Fruit fly (Drosophila melanogaster) whole organism, embryonic: ENCODE measurements around the gene CG14100.

Experiments used
- ATbp ChIP-seq: fragments of 200-800 bp; sonication (Bioruptor generic); optimal IDR thresholded peaks from 2 replicates; lab custom pipeline; 2017; ENCODE audit warnings: missing biosample characterization, mild to moderate bottlenecking, missing genetic modification characterization, missing genetic modification reagents
- Asciz ChIP-seq: fragments of 200-800 bp; sonication (Bioruptor generic); optimal IDR thresholded peaks from 2 replicates; lab custom pipeline; 2017; ENCODE audit warnings: missing biosample characterization, mild to moderate bottlenecking, missing genetic modification characterization, missing genetic modification reagents
- Atf6 ChIP-seq: fragments of 200-800 bp; sonication (Bioruptor generic); IDR thresholded peaks from 2 replicates; pipeline ENCODE4 v1.3.6; 2022; ENCODE audit warnings: missing biosample characterization, missing genetic modification characterization
- CG10147 ChIP-seq: fragments of 200-800 bp; sonication (Bioruptor generic); optimal IDR thresholded peaks from 2 replicates; lab custom pipeline; 2019; ENCODE audit warnings: missing biosample characterization, mild to moderate bottlenecking, missing genetic modification characterization, moderate library complexity
- CG12155 ChIP-seq: fragments of 200-800 bp; sonication (Bioruptor generic); optimal IDR thresholded peaks from 3 replicates; lab custom pipeline; 2016; ENCODE audit warnings: missing biosample characterization, missing genetic modification characterization
- CG12299 ChIP-seq: fragments of 200-800 bp; sonication (Bioruptor generic); optimal IDR thresholded peaks from 2 replicates; lab custom pipeline; 2018; ENCODE audit warnings: missing biosample characterization, mild to moderate bottlenecking, missing genetic modification characterization
- CG13624 ChIP-seq: fragments of 200-800 bp; sonication (Bioruptor generic); optimal IDR thresholded peaks from 2 replicates; lab custom pipeline; 2016; ENCODE audit warnings: missing biosample characterization, missing genetic modification characterization
- CG13894 ChIP-seq: fragments of 200-800 bp; sonication (Bioruptor generic); optimal IDR thresholded peaks from 3 replicates; lab custom pipeline; 2018; ENCODE audit warnings: missing biosample characterization, mild to moderate bottlenecking, missing genetic modification characterization, moderate library complexity
- CG15696 ChIP-seq: fragments of 200-800 bp; sonication (Bioruptor generic); optimal IDR thresholded peaks from 2 replicates; lab custom pipeline; 2019; ENCODE audit warnings: missing biosample characterization, mild to moderate bottlenecking, missing genetic modification characterization, moderate library complexity
- CG17612 ChIP-seq: fragments of 200-800 bp; sonication (Bioruptor generic); IDR thresholded peaks from 2 replicates; pipeline ENCODE4 v1.3.6; 2022; ENCODE audit warnings: missing biosample characterization, missing genetic modification characterization
- CG18262 ChIP-seq: fragments of 200-800 bp; optimal IDR thresholded peaks from 3 replicates; lab custom pipeline; 2019; ENCODE audit warnings: missing biosample characterization, mild to moderate bottlenecking, missing genetic modification characterization, moderate library complexity
- CG31441 ChIP-seq: fragments of 200-800 bp; sonication (Bioruptor generic); IDR thresholded peaks from 2 replicates; pipeline ENCODE4 v1.3.6; 2022; ENCODE audit warnings: missing biosample characterization, missing genetic modification characterization
- CG4707 ChIP-seq: fragments of 200-800 bp; sonication (Bioruptor generic); optimal IDR thresholded peaks from 2 replicates; lab custom pipeline; 2018; ENCODE audit warnings: missing biosample characterization, mild to moderate bottlenecking, missing genetic modification characterization, moderate library complexity
- CG6765 ChIP-seq: fragments of 200-800 bp; sonication (Bioruptor generic); optimal IDR thresholded peaks from 3 replicates; lab custom pipeline; 2017; ENCODE audit warnings: missing biosample characterization, mild to moderate bottlenecking, missing genetic modification characterization
- CG8388 ChIP-seq: fragments of 200-800 bp; sonication (Bioruptor generic); optimal IDR thresholded peaks from 2 replicates; lab custom pipeline; 2019; ENCODE audit warnings: missing biosample characterization, mild to moderate bottlenecking, missing genetic modification characterization, moderate library complexity
- CrebB ChIP-seq: fragments of 200-800 bp; sonication (Bioruptor generic); optimal IDR thresholded peaks from 3 replicates; lab custom pipeline; 2018; ENCODE audit warnings: missing biosample characterization, mild to moderate bottlenecking, missing genetic modification characterization
- Fer2 ChIP-seq: fragments of 200-800 bp; sonication (Bioruptor generic); optimal IDR thresholded peaks from 2 replicates; lab custom pipeline; 2018; ENCODE audit warnings: missing biosample characterization, mild to moderate bottlenecking, missing genetic modification characterization, moderate library complexity
- HHEX ChIP-seq: fragments of 200-800 bp; sonication (Bioruptor generic); optimal IDR thresholded peaks from 3 replicates; lab custom pipeline; 2017; ENCODE audit warnings: missing biosample characterization, mild to moderate bottlenecking, missing genetic modification characterization, missing genetic modification reagents
- Hand ChIP-seq: fragments of 200-800 bp; sonication (Bioruptor generic); optimal IDR thresholded peaks from 2 replicates; lab custom pipeline; 2017; ENCODE audit warnings: mild to moderate bottlenecking, missing biosample characterization, missing genetic modification reagents, missing genetic modification characterization
- Hmr ChIP-seq: fragments of 200-800 bp; sonication (Bioruptor generic); optimal IDR thresholded peaks from 3 replicates; lab custom pipeline; 2017; ENCODE audit warnings: mild to moderate bottlenecking, missing biosample characterization, missing genetic modification reagents, missing genetic modification characterization
- Hr3 ChIP-seq: fragments of 200-800 bp; sonication (Bioruptor generic); optimal IDR thresholded peaks from 3 replicates; lab custom pipeline; 2016; ENCODE audit warnings: missing biosample characterization, missing genetic modification characterization
- Lpt ChIP-seq: fragments of >200 bp; optimal IDR thresholded peaks from 2 replicates; lab custom pipeline; 2018; ENCODE audit warnings: missing biosample characterization, missing genetic modification characterization
- Mes4 ChIP-seq: fragments of 200-800 bp; sonication (Bioruptor generic); optimal IDR thresholded peaks from 2 replicates; lab custom pipeline; 2016; ENCODE audit warnings: missing biosample characterization, missing genetic modification characterization
- Oaz ChIP-seq: fragments of 200-800 bp; sonication (Bioruptor generic); IDR thresholded peaks from 2 replicates; pipeline ENCODE4 v1.3.6; 2022; ENCODE audit warnings: missing biosample characterization, missing genetic modification characterization
- Ssrp ChIP-seq: fragments of 200-800 bp; sonication (Bioruptor generic); optimal IDR thresholded peaks from 2 replicates; lab custom pipeline; 2018; ENCODE audit warnings: missing biosample characterization, mild to moderate bottlenecking, missing genetic modification characterization, moderate library complexity
- Xbp1 ChIP-seq: fragments of 200-800 bp; sonication (Bioruptor generic); optimal IDR thresholded peaks from 3 replicates; lab custom pipeline; 2016; ENCODE audit warnings: missing biosample characterization, mild to moderate bottlenecking, missing genetic modification characterization
- Xrp1 ChIP-seq: fragments of 200-800 bp; sonication (Bioruptor generic); IDR thresholded peaks from 2 replicates; pipeline ENCODE4 v1.3.6; 2022; ENCODE audit warnings: missing biosample characterization, missing genetic modification characterization
- bsh ChIP-seq, 2 experiments: fragments of 200-800 bp; sonication (Bioruptor generic); optimal IDR thresholded peaks; 2 replicates each; lab custom pipeline; 2017 to 2018; ENCODE audit warnings: mild to moderate bottlenecking in 2 of 2, missing biosample characterization in 2 of 2, missing genetic modification characterization in 2 of 2, moderate library complexity in 1 of 2
- btn ChIP-seq: fragments of 200-800 bp; sonication (Bioruptor generic); optimal IDR thresholded peaks from 2 replicates; lab custom pipeline; 2016; ENCODE audit warnings: missing biosample characterization, missing genetic modification characterization
- caup ChIP-seq: fragments of 200-800 bp; sonication (Bioruptor generic); optimal IDR thresholded peaks from 3 replicates; lab custom pipeline; 2017; ENCODE audit warnings: missing biosample characterization, mild to moderate bottlenecking, missing genetic modification characterization, moderate library complexity; ENCODE audit not compliant: severe bottlenecking
- ci ChIP-seq: fragments of 200-800 bp; sonication (Bioruptor generic); IDR thresholded peaks from 3 replicates; pipeline ENCODE4 v1.3.6; 2022; ENCODE audit warnings: missing biosample characterization, missing genetic modification characterization
- corto ChIP-seq: fragments of 200-800 bp; sonication (Bioruptor generic); optimal IDR thresholded peaks from 2 replicates; lab custom pipeline; 2016; ENCODE audit warnings: missing biosample characterization, mild to moderate bottlenecking, missing genetic modification characterization, moderate library complexity
- disco-r ChIP-seq: fragments of 200-800 bp; sonication (Bioruptor generic); optimal IDR thresholded peaks from 2 replicates; lab custom pipeline; 2016; ENCODE audit warnings: missing biosample characterization, missing genetic modification characterization
- emc ChIP-seq: fragments of 200-800 bp; sonication (Bioruptor generic); optimal IDR thresholded peaks from 2 replicates; lab custom pipeline; 2016; ENCODE audit warnings: missing biosample characterization, missing genetic modification characterization
- esg ChIP-seq: fragments of 200-800 bp; sonication (Bioruptor generic); conservative IDR thresholded peaks from 2 replicates; pipeline ENCODE4 v1.3.6; 2022; ENCODE audit warnings: missing biosample characterization, missing genetic modification characterization
- hkb ChIP-seq, 2 experiments: fragments of 200-800 bp in 1 of 2; fragments of >200 bp in 1 of 2; sonication (Bioruptor generic) in 1 of 2; IDR thresholded peaks in 1 of 2; optimal IDR thresholded peaks in 1 of 2; 2 replicates each; pipeline versions ENCODE4 v1.3.6 to Lab custom; 2017 to 2022; ENCODE audit warnings: missing biosample characterization in 1 of 2, missing genetic modification characterization in 1 of 2
- lmd ChIP-seq: fragments of 200-800 bp; sonication (Bioruptor generic); IDR thresholded peaks from 2 replicates; pipeline ENCODE4 v1.3.6; 2022; ENCODE audit warnings: missing biosample characterization, missing genetic modification characterization
- luna ChIP-seq: fragments of 200-800 bp; sonication (Bioruptor generic); optimal IDR thresholded peaks from 2 replicates; lab custom pipeline; 2016; ENCODE audit warnings: missing biosample characterization, missing genetic modification characterization
- p53 ChIP-seq: fragments of 200-800 bp; sonication (Bioruptor generic); optimal IDR thresholded peaks from 2 replicates; lab custom pipeline; 2016; ENCODE audit warnings: missing biosample characterization, missing genetic modification characterization
- psq ChIP-seq: fragments of 200-800 bp; sonication (Bioruptor generic); optimal IDR thresholded peaks from 2 replicates; lab custom pipeline; 2017; ENCODE audit warnings: missing biosample characterization, missing genetic modification characterization
- scrt ChIP-seq: fragments of 200-800 bp; sonication (Bioruptor generic); optimal IDR thresholded peaks from 2 replicates; lab custom pipeline; 2018; ENCODE audit warnings: missing biosample characterization, mild to moderate bottlenecking, missing genetic modification characterization, moderate library complexity
- sens ChIP-seq: fragments of 200-800 bp; sonication (Bioruptor generic); peaks from one replicate; lab custom pipeline; 2016; ENCODE audit warnings: missing biosample characterization, missing genetic modification characterization
- sens-2 ChIP-seq: fragments of 200-800 bp; sonication (Bioruptor generic); IDR thresholded peaks from 2 replicates; pipeline ENCODE4 v1.3.6; 2022; ENCODE audit warnings: missing biosample characterization, missing genetic modification characterization
- slbo ChIP-seq: fragments of 200-800 bp; sonication (Bioruptor generic); IDR thresholded peaks from 2 replicates; pipeline ENCODE4 v1.3.6; 2022; ENCODE audit warnings: missing biosample characterization, missing genetic modification characterization
- sob ChIP-seq: fragments of 200-800 bp; sonication (Bioruptor generic); IDR thresholded peaks from 2 replicates; pipeline ENCODE4 v1.3.6; 2022; ENCODE audit warnings: missing biosample characterization, missing genetic modification characterization
- stwl ChIP-seq: fragments of 200-800 bp; sonication (Bioruptor generic); optimal IDR thresholded peaks from 3 replicates; lab custom pipeline; 2018; ENCODE audit warnings: missing biosample characterization, mild to moderate bottlenecking, missing genetic modification characterization, moderate library complexity
- tin ChIP-seq: fragments of 200-800 bp; sonication (Bioruptor generic); optimal IDR thresholded peaks from 3 replicates; lab custom pipeline; 2016; ENCODE audit warnings: missing biosample characterization, missing genetic modification characterization
- vvl ChIP-seq: fragments of 200-800 bp; sonication (Bioruptor generic); IDR thresholded peaks from 2 replicates; pipeline ENCODE4 v1.3.6; 2022; ENCODE audit warnings: missing biosample characterization, missing genetic modification characterization
- zfh1 ChIP-seq: fragments of 200-800 bp; sonication (Bioruptor generic); IDR thresholded peaks from 3 replicates; pipeline ENCODE4 v1.3.6; 2022; ENCODE audit warnings: missing biosample characterization, missing genetic modification characterization

CG14100 gene

DNA sequence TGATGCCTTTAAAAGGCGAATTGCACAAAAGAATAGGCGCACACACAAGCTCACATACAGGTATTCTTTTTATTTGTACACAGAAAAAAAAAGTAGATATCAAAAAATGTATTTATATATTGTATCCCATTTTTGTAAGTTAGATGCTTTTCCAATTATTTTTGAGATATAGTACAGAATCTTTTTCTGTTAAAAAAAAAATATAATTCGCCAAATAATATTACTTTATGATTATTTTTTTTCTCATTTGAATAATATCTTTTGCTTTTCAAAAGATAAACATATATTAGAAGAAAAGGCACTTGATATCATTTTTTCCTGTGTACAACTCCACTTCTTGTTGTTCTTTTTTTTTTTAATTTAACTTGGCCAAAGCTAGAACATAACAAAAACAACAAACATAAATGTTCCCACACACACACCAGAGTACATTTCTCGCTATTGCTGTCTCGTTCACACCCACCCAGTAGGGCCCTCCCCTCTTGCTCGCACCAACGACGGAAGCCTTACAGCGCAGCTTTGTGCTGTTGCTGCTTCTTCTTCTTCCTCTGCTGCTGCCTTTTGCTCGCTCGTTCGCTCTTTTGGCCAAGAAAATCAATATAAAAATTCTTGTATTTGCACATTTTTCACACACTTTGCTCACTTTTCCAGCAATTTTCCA lies 44.6 kb upstream of the CG14100 start (continued):
- no peak for TF ChIP-seq Oaz
- peak; percentile 10; the same call in 1 of the 3 replicates for TF ChIP-seq ci (GFP tag; lab: Robert Waterston, UW)
- peak; percentile 36 for TF ChIP-seq caup (GFP tag; lab: Kevin White, UChicago)
- TF ChIP-seq ATbp (GFP tag; lab: Kevin White, UChicago), result peak; percentile 33
- TF ChIP-seq sens (GFP tag; lab: Kevin White, UChicago), result no peak
- peak; percentile 82 for TF ChIP-seq Hmr (GFP tag; lab: Kevin White, UChicago)
- TF ChIP-seq sob (GFP tag; lab: Robert Waterston, UW), result peak; percentile 72; the same call in 1 of the 2 replicates
- TF ChIP-seq CG17612, result peak; percentile 43; the same call in 1 of the 2 replicates
- TF ChIP-seq psq (GFP tag; lab: Kevin White, UChicago), result peak; percentile 85
- TF ChIP-seq CG8388 (GFP tag; lab: Kevin White, UChicago), result peak; percentile 78
- peak; percentile 78 for TF ChIP-seq vvl
- peak in 1 of 2 experiments; percentile 80 for TF ChIP-seq bsh (GFP tag; optimal IDR thresholded peaks at IDR 0.05; lab: Kevin White, UChicago)
- TF ChIP-seq sens-2 (GFP tag; lab: Robert Waterston, UW), result no peak
- no peak for TF ChIP-seq emc (GFP tag; lab: Kevin White, UChicago)
- TF ChIP-seq Asciz (GFP tag; lab: Kevin White, UChicago), result peak; percentile 71
- no peak for TF ChIP-seq Mes4 (GFP tag; lab: Kevin White, UChicago)
- peak; percentile 76 for TF ChIP-seq CG12299 (tag; lab: Kevin White, UChicago)
- TF ChIP-seq CG31441 (GFP tag; lab: Robert Waterston, UW), result peak; percentile 92
- TF ChIP-seq CrebB (tag; lab: Kevin White, UChicago), result no peak
- peak; percentile 74 for TF ChIP-seq tin (GFP tag; lab: Kevin White, UChicago)
- peak; percentile 56 for TF ChIP-seq scrt
- TF ChIP-seq CG13894, result peak; percentile 65
- TF ChIP-seq Lpt (GFP tag; lab: Kevin White, UChicago), result no peak
- TF ChIP-seq btn (GFP tag; lab: Kevin White, UChicago), result no peak
- no peak for TF ChIP-seq p53
- TF ChIP-seq hkb (optimal IDR thresholded peaks at IDR 0.05; lab: Kevin White, UChicago), result no peak
- peak; percentile 54 for TF ChIP-seq hkb (GFP tag; IDR thresholded peaks at IDR 0.05; lab: Robert Waterston, UW)
- TF ChIP-seq luna (GFP tag; lab: Kevin White, UChicago), result no peak
- peak; percentile 45 for TF ChIP-seq Hand (GFP tag; lab: Kevin White, UChicago)
- TF ChIP-seq HHEX (GFP tag; lab: Kevin White, UChicago), result peak; percentile 51
- peak; percentile 49 for TF ChIP-seq esg
- peak; percentile 63 for TF ChIP-seq Hr3
- TF ChIP-seq zfh1 (GFP tag; lab: Robert Waterston, UW), result no peak
- peak; percentile 87 for TF ChIP-seq CG18262 (tag; lab: Kevin White, UChicago)
- peak; percentile 69 for TF ChIP-seq Ssrp (tag; lab: Kevin White, UChicago)
- TF ChIP-seq CG6765, result peak; percentile 57
- peak; percentile 81; the same call in 1 of the 2 replicates for TF ChIP-seq lmd (GFP tag; lab: Robert Waterston, UW)
- TF ChIP-seq stwl (tag; lab: Kevin White, UChicago), result no peak
- peak; percentile 83 for TF ChIP-seq Xrp1 (GFP tag; lab: Robert Waterston, UW)
- peak; percentile 64 for TF ChIP-seq CG15696 (tag; lab: Kevin White, UChicago)
- TF ChIP-seq Xbp1 (GFP tag; lab: Kevin White, UChicago), result peak; percentile 47
- peak; percentile 88 for TF ChIP-seq slbo (GFP tag; lab: Robert Waterston, UW)
- no peak for TF ChIP-seq CG4707
- TF ChIP-seq CG12155 (GFP tag; lab: Kevin White, UChicago), result peak; percentile 50
- peak; percentile 71 for TF ChIP-seq Atf6 (GFP tag; lab: Robert Waterston, UW)
- TF ChIP-seq CG13624, result no peak
- peak; percentile 83 for TF ChIP-seq CG10147 (GFP tag; lab: Kevin White, UChicago)
- peak; percentile 79 for TF ChIP-seq Fer2 (tag; lab: Kevin White, UChicago)
- TF ChIP-seq disco-r (GFP tag; lab: Kevin White, UChicago), result no peak
- no peak for TF ChIP-seq corto (GFP tag; lab: Kevin White, UChicago)
